Fruit fly (Drosophila melanogaster) whole organism: ENCODE measurements around the gene CG17292.

Experiments
- CG8478 ChIP-seq: fragments of >200 bp; optimal IDR thresholded peaks from 2 replicates; lab custom pipeline; 2018; ENCODE audit warnings: inconsistent platforms
- Dll ChIP-seq: fragments of >200 bp; optimal IDR thresholded peaks from 2 replicates; lab custom pipeline; 2017
- EcR ChIP-seq, 2 experiments: fragments of >200 bp; optimal IDR thresholded peaks; 2 replicates each; lab custom pipeline; 2017; ENCODE audit warnings: missing biosample characterization in 2 of 2, missing genetic modification characterization in 2 of 2, missing genetic modification reagents in 2 of 2
- pan ChIP-seq: fragments of >200 bp; optimal IDR thresholded peaks from 2 replicates; lab custom pipeline; 2017
- psq ChIP-seq: fragments of >200 bp; optimal IDR thresholded peaks from 2 replicates; lab custom pipeline; 2017
- usp ChIP-seq: fragments of >200 bp; optimal IDR thresholded peaks from 2 replicates; lab custom pipeline; 2017; ENCODE audit warnings: missing biosample characterization, missing genetic modification characterization, mixed read lengths

The CG17292 gene

dm6 chr2L:8370364-8371326 lies at the start of gene CG17292:
Gene CG17292 (plus strand): TSS chr2L:8370454.
- TF ChIP-seq psq (lab: Kevin White, UChicago) (no peak), EcR (GFP tag; optimal IDR thresholded peaks at IDR 0.05; lab: Kevin White, UChicago) (no peak), CG8478 (lab: Kevin White, UChicago) (no peak), pan (lab: Kevin White, UChicago) (no peak), usp (GFP tag; lab: Kevin White, UChicago) (no peak), Dll (lab: Kevin White, UChicago) (no peak)

DNA sequence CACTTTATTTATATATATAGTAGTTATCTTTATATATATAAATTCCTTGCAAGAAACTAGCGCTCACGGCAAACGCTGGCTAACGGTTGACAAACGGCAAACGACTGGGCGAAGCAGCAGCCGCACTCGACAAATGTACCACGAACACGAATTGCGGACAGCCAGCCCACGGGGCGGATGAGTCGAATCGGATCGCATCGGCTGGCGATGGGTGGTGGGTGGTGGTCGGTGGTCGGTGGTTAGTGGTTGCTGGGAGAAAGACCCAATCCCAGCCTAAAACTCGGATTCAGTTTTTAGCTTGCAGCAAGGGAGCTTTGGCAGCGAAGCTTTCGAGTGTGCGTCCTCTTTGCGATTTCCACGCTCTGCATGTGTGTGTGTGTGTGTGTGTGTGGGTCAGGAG lies 45.1 kb upstream of the CG17292 start, which contains the start of gene CG7781:
Gene CG7781, minus strand, starts transcription at position 260 of the 400 bp plus-strand sequence.
- TF ChIP-seq CG8478 (lab: Kevin White, UChicago) (no peak), psq (lab: Kevin White, UChicago) (no peak), Dll (lab: Kevin White, UChicago) (no peak), pan (lab: Kevin White, UChicago) (no peak), EcR (GFP tag; optimal IDR thresholded peaks at IDR 0.05; lab: Kevin White, UChicago) (no peak), usp (GFP tag; lab: Kevin White, UChicago) (no peak)

dm6 chr2L:8326414-8327271 lies 43.6 kb upstream of the CG17292 start:
- TF ChIP-seq EcR (GFP tag; optimal IDR thresholded peaks at IDR 0.05; lab: Kevin White, UChicago) = no peak

dm6 chr2L:8327272-8327555 lies 43.0 kb upstream of the CG17292 start, which contains the start of gene CG14275:
Gene CG14275 (plus strand): TSS chr2L:8327456.
- TF ChIP-seq usp (GFP tag; lab: Kevin White, UChicago) (no peak), EcR (GFP tag; optimal IDR thresholded peaks at IDR 0.05; lab: Kevin White, UChicago) (no peak), pan (lab: Kevin White, UChicago) (no peak), CG8478 (lab: Kevin White, UChicago) (no peak), Dll (lab: Kevin White, UChicago) (no peak), psq (lab: Kevin White, UChicago) (no peak)

DNA sequence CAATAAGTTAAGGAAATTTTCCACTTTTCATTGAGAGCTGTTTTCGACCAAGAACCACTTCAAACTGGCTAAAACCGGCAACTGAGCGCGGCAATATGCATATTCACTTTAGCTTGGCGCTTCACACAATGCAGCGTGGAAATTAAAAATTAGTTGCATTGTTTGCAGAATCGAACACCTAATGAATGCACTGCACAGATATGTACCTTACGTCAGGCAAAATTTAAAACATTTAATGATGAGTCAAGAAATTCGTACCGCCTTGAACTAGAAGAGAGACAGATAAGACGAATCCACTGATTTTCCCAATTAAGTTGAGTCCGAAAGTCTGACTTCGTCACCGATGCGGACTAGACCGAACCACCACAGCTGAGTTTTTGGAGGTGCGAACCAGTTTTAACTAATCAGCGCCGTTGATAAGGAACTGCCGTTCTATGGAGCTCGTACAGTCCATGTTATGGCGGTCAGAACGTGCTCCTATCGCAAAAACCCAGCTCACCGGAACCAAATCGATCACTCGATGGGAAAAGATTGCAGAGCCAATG lies 42.4 kb upstream of the CG17292 start:
- TF ChIP-seq pan (lab: Kevin White, UChicago) (no peak), Dll (lab: Kevin White, UChicago) (no peak), EcR (GFP tag; optimal IDR thresholded peaks at IDR 0.05; lab: Kevin White, UChicago) (no peak)

DNA sequence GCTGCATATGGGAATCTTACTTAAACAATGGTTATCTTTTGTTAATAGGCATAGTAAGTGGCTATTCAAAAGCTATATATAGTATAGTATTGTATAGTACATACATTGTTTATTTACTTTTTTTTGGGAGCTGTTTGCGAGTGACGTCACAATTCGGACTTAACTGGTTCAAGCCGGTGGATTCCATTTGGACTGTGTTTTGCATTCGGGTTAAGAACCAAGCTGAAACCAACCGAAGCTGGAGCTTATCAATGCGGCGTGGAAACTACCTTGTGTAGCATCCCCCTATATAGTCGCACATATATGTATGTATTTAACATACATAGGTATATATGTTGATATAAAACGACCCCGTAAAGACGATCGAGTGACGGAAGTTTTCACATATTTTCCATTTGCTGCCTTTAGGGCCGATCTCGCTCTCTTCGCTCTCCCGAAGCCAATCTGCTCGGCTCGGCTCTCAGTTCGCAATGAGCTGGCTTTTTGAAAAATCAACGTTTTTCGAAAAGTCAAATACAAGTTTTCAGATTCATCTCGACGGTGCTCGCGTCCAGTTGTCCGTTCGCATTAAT lies 41.6 kb upstream of the CG17292 start:
- no peak for TF ChIP-seq EcR (GFP tag; optimal IDR thresholded peaks at IDR 0.05; lab: Kevin White, UChicago)
- no peak for TF ChIP-seq usp (GFP tag; lab: Kevin White, UChicago)
- no peak for TF ChIP-seq psq (lab: Kevin White, UChicago)
- no peak for TF ChIP-seq Dll (lab: Kevin White, UChicago)
- no peak for TF ChIP-seq pan (lab: Kevin White, UChicago)
- no peak for TF ChIP-seq CG8478 (lab: Kevin White, UChicago)

DNA sequence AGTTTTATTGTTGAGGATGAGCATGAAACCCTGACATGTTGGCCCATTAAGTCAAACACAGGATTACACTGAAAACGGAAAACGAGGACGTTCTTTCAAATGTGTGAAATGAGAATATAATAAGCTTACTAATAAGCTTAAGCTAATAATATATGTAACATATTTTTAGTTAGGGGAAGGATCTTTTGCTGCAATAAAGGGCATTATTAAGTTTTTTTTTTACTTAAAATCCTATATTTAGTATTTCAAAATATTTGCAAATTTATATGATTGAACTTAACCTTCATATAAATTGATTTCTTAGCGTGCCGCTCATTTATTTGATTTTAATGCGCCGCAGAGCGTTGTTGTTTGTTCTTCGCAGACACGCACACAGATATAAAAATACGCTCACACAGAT lies 37.1 kb upstream of the CG17292 start:
- no peak for TF ChIP-seq pan (lab: Kevin White, UChicago)

dm6 chr2L:8333624-8334023 lies 36.6 kb upstream of the CG17292 start:
- TF ChIP-seq EcR (GFP tag; optimal IDR thresholded peaks at IDR 0.05; lab: Kevin White, UChicago) (no peak), pan (lab: Kevin White, UChicago) (no peak), usp (GFP tag; lab: Kevin White, UChicago) (no peak), psq (lab: Kevin White, UChicago) (no peak), CG8478 (lab: Kevin White, UChicago) (no peak), Dll (lab: Kevin White, UChicago) (no peak)

DNA sequence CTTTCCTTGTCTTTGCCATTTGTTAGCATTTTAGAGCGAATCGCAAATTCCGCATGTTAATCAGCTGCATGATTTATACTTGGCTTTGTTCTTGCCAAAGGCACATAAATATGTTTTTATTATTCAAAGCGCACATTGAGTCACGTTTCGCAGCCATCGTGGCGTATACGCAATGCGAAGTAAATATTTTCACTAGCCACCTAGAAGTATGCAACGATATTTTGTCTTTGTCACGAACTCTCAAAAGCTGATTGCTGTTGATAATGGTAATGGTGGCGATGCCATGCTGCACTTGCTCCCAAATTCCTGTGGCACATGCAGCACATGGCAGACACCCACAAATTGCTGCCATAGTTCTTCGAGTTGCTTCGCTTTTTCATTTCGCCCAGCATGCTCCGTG lies 35.5 kb upstream of the CG17292 start:
- TF ChIP-seq usp (GFP tag; lab: Kevin White, UChicago) (no peak), EcR (GFP tag; optimal IDR thresholded peaks at IDR 0.05; lab: Kevin White, UChicago) (no peak), Dll (lab: Kevin White, UChicago) (no peak), CG8478 (lab: Kevin White, UChicago) (no peak), psq (lab: Kevin White, UChicago) (no peak), pan (lab: Kevin White, UChicago) (no peak)

DNA sequence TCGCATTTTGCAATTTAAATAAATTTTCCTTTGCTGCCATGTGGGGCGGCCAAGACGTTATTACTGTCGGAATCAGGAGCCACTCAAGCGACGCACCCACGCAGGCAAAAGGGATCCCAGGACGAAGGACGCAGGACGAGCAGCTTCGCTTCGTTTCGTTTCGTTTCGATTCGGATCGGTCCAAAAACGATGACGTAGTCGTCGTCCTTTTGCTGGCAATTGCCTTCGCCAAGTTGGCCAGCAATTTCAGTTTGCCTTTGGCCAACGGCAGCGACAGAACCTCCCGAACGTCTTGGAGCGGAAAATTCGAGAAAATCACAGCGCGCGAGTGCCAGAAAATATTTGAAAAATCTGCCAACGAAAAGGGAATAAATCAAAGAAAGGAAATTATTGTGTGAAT lies 32.2 kb upstream of the CG17292 start, which contains the start of gene witty:
Gene witty, plus strand, starts transcription at position 249 of the 400 bp plus-strand sequence.
- TF ChIP-seq Dll (lab: Kevin White, UChicago) (no peak), pan (lab: Kevin White, UChicago) (no peak), psq (lab: Kevin White, UChicago) (no peak), usp (GFP tag; lab: Kevin White, UChicago) (no peak), EcR (GFP tag; optimal IDR thresholded peaks at IDR 0.05; lab: Kevin White, UChicago) (no peak), CG8478 (lab: Kevin White, UChicago) (no peak)
